Worm (Caenorhabditis elegans) whole organism, L2 larva: ENCODE results near the gene B0513.90.

Source experiments
- lin-39 ChIP-seq: fragments of 150-350 bp; optimal IDR thresholded peaks from 2 replicates; lab custom pipeline; 2014; ENCODE audit warnings: missing biosample characterization, missing genetic modification reagents, missing genetic modification characterization
- nhr-11 ChIP-seq: fragments of 150-350 bp; optimal IDR thresholded peaks from 2 replicates; lab custom pipeline; 2014; ENCODE audit warnings: missing biosample characterization, missing genetic modification characterization
- nhr-25 ChIP-seq: fragments of 150-350 bp; sonication (generic microtip); optimal IDR thresholded peaks from 3 replicates; lab custom pipeline; 2014; ENCODE audit warnings: missing biosample characterization, missing genetic modification characterization
- nhr-6 ChIP-seq: fragments of 150-350 bp; optimal IDR thresholded peaks from 2 replicates; lab custom pipeline; 2014; ENCODE audit warnings: missing biosample characterization, missing genetic modification characterization
- zag-1 ChIP-seq: fragments of 150-350 bp; optimal IDR thresholded peaks from 2 replicates; lab custom pipeline; 2014; ENCODE audit warnings: missing biosample characterization, missing genetic modification characterization

- TF ChIP-seq lin-39 (tag; lab: Kevin White, UChicago) = no peak
- no peak for TF ChIP-seq nhr-25
- no peak for TF ChIP-seq zag-1 (tag; lab: Kevin White, UChicago)
- TF ChIP-seq nhr-6 (tag; lab: Kevin White, UChicago) = no peak
- TF ChIP-seq nhr-11 (tag; lab: Kevin White, UChicago) = no peak
Measured at ce11 chrIV:13893103-13893502, 26.2 kb downstream of the B0513.90 start.
